Worm (Caenorhabditis elegans) whole organism, late embryonic: ENCODE data around the gene fbxa-167.

Experiments used
- F13H6.1 ChIP-seq: sonication (generic microtip); optimal IDR thresholded peaks from 2 replicates; lab custom pipeline; 2016; ENCODE audit warnings: missing genetic modification characterization, missing compliant biosample characterization
- K09A11.1 ChIP-seq: sonication (generic microtip); optimal IDR thresholded peaks from 2 replicates; lab custom pipeline; 2017; ENCODE audit warnings: antibody characterized with exemption, mild to moderate bottlenecking, missing genetic modification characterization, missing compliant biosample characterization; ENCODE audit not compliant: insufficient read depth
- T23F11.4 ChIP-seq: fragments of 200-800 bp; sonication (Bioruptor generic); optimal IDR thresholded peaks from 2 replicates; lab custom pipeline; 2018; ENCODE audit warnings: mild to moderate bottlenecking, missing genetic modification characterization, missing compliant biosample characterization
- Y22D7AL.16 ChIP-seq: sonication (generic microtip); optimal IDR thresholded peaks from 2 replicates; lab custom pipeline; 2016; ENCODE audit warnings: missing genetic modification characterization, missing compliant biosample characterization
- ama-1 ChIP-seq: fragments of 150-350 bp; optimal IDR thresholded peaks from 2 replicates; lab custom pipeline; 2014
- ceh-14 ChIP-seq: sonication (generic microtip); optimal IDR thresholded peaks from 2 replicates; lab custom pipeline; 2016; ENCODE audit warnings: missing genotype, missing genetic modification characterization, missing compliant biosample characterization
- ceh-30 ChIP-seq: fragments of 150-350 bp; optimal IDR thresholded peaks from 2 replicates; lab custom pipeline; 2014; ENCODE audit warnings: missing biosample characterization, missing genetic modification characterization
- ceh-31 ChIP-seq: sonication (generic microtip); optimal IDR thresholded peaks from 2 replicates; lab custom pipeline; 2016; ENCODE audit warnings: missing genetic modification characterization, missing compliant biosample characterization
- ceh-45 ChIP-seq: fragments of 200-800 bp; sonication (Bioruptor generic); IDR thresholded peaks from 2 replicates; pipeline ENCODE4 v1.3.6; 2022; ENCODE audit warnings: missing genetic modification reagents, missing genetic modification characterization, missing compliant biosample characterization
- che-1 ChIP-seq: sonication (generic microtip); optimal IDR thresholded peaks from 2 replicates; lab custom pipeline; 2016; ENCODE audit warnings: mild to moderate bottlenecking, missing genetic modification characterization, missing compliant biosample characterization
- dve-1 ChIP-seq: sonication (generic microtip); optimal IDR thresholded peaks from 2 replicates; lab custom pipeline; 2017; ENCODE audit warnings: antibody characterized with exemption, mild to moderate bottlenecking, missing genetic modification characterization, missing compliant biosample characterization
- elt-2 ChIP-seq: sonication (generic microtip); optimal IDR thresholded peaks from 2 replicates; lab custom pipeline; 2016; ENCODE audit warnings: missing genetic modification reagents, missing genetic modification characterization, missing compliant biosample characterization
- eyg-1 ChIP-seq: sonication (generic microtip); optimal IDR thresholded peaks from 2 replicates; lab custom pipeline; 2016; ENCODE audit warnings: missing genotype, missing genetic modification characterization, missing compliant biosample characterization
- gmeb-2 ChIP-seq: sonication (generic microtip); optimal IDR thresholded peaks from 2 replicates; lab custom pipeline; 2016; ENCODE audit warnings: missing genetic modification characterization, inconsistent platforms, missing compliant biosample characterization
- hlh-30 ChIP-seq: sonication (generic microtip); optimal IDR thresholded peaks from 2 replicates; lab custom pipeline; 2017; ENCODE audit warnings: antibody characterized with exemption, missing genetic modification characterization, missing compliant biosample characterization; ENCODE audit not compliant: insufficient read depth
- nfya-1 ChIP-seq: sonication (generic microtip); optimal IDR thresholded peaks from 2 replicates; lab custom pipeline; 2017; ENCODE audit warnings: missing genetic modification characterization, mild to moderate bottlenecking, missing compliant biosample characterization, antibody characterized with exemption, moderate library complexity
- nhr-11 ChIP-seq: fragments of 150-350 bp; optimal IDR thresholded peaks from 2 replicates; lab custom pipeline; 2014; ENCODE audit warnings: missing biosample characterization, missing genetic modification characterization
- nhr-232 ChIP-seq: sonication (generic microtip); optimal IDR thresholded peaks from 2 replicates; lab custom pipeline; 2016; ENCODE audit warnings: missing genetic modification characterization, missing compliant biosample characterization
- pag-3 ChIP-seq: sonication (generic microtip); optimal IDR thresholded peaks from 2 replicates; lab custom pipeline; 2016; ENCODE audit warnings: missing compliant biosample characterization, missing genetic modification characterization, borderline replicate concordance
- pat-9 ChIP-seq: fragments of 200-800 bp; sonication (Bioruptor generic); optimal IDR thresholded peaks from 2 replicates; lab custom pipeline; 2018; ENCODE audit warnings: mild to moderate bottlenecking, missing genetic modification characterization, moderate library complexity, missing compliant biosample characterization
- pax-1 ChIP-seq: fragments of 150-350 bp; optimal IDR thresholded peaks from 2 replicates; lab custom pipeline; 2014; ENCODE audit warnings: missing biosample characterization, missing genetic modification characterization
- pros-1 ChIP-seq: fragments of 150-350 bp; optimal IDR thresholded peaks from 2 replicates; lab custom pipeline; 2014; ENCODE audit warnings: missing biosample characterization, missing genetic modification reagents, missing genetic modification characterization
- rnt-1 ChIP-seq: sonication (generic microtip); optimal IDR thresholded peaks from 2 replicates; lab custom pipeline; 2016; ENCODE audit warnings: missing genetic modification characterization, missing compliant biosample characterization
- sdc-2 ChIP-seq: sonication (generic microtip); optimal IDR thresholded peaks from 2 replicates; lab custom pipeline; 2016; ENCODE audit warnings: missing genotype, missing genetic modification characterization, missing compliant biosample characterization
- sox-2 ChIP-seq: fragments of 200-800 bp; sonication (Bioruptor generic); IDR thresholded peaks from 2 replicates; pipeline ENCODE4 v1.3.6; 2022; ENCODE audit warnings: missing genetic modification reagents, missing genetic modification characterization, missing compliant biosample characterization
- sox-4 ChIP-seq: sonication (generic microtip); optimal IDR thresholded peaks from 2 replicates; lab custom pipeline; 2017; ENCODE audit warnings: mild to moderate bottlenecking, missing genetic modification characterization, inconsistent platforms, missing compliant biosample characterization
- tbx-7 ChIP-seq: sonication (generic microtip); optimal IDR thresholded peaks from 2 replicates; lab custom pipeline; 2016; ENCODE audit warnings: missing genotype, missing genetic modification characterization, missing compliant biosample characterization
- unc-3 ChIP-seq, 2 experiments: fragments of 200-800 bp in 1 of 2; sonication (Bioruptor generic) in 1 of 2; sonication (generic microtip) in 1 of 2; conservative IDR thresholded peaks in 1 of 2; optimal IDR thresholded peaks in 1 of 2; 2 replicates each; pipeline versions ENCODE4 v1.3.6 to Lab custom; 2016 to 2022; ENCODE audit warnings: missing compliant biosample characterization in 2 of 2, missing genetic modification characterization in 2 of 2, missing genetic modification reagents in 1 of 2
- unc-42 ChIP-seq: sonication (generic microtip); optimal IDR thresholded peaks from 2 replicates; lab custom pipeline; 2016; ENCODE audit warnings: missing genotype, missing genetic modification characterization, missing compliant biosample characterization
- unc-55 ChIP-seq: sonication (generic microtip); optimal IDR thresholded peaks from 2 replicates; lab custom pipeline; 2017; ENCODE audit warnings: missing biosample characterization, missing genetic modification reagents, missing genetic modification characterization
- unc-86 ChIP-seq: sonication (generic microtip); optimal IDR thresholded peaks from 2 replicates; lab custom pipeline; 2016; ENCODE audit warnings: missing genetic modification characterization, missing compliant biosample characterization
- zip-5 ChIP-seq: sonication (generic microtip); optimal IDR thresholded peaks from 2 replicates; lab custom pipeline; 2016; ENCODE audit warnings: missing genetic modification characterization, missing compliant biosample characterization
- ztf-16 ChIP-seq: sonication (generic microtip); optimal IDR thresholded peaks from 2 replicates; lab custom pipeline; 2017; ENCODE audit warnings: missing genetic modification characterization, missing compliant biosample characterization

The fbxa-167 gene

ce11 chrII:13609655-13610054, 31.6 kb upstream of the fbxa-167 start, which contains the start of gene gst-20:
Gene gst-20, minus strand, starts transcription at chrII:13609824.
- TF ChIP-seq rnt-1 (tag; lab: Kevin White, UChicago) = peak; percentile 59
- TF ChIP-seq elt-2 (tag; lab: Kevin White, UChicago) = peak; percentile 10
- no peak for TF ChIP-seq sdc-2
- peak; percentile 10 for TF ChIP-seq unc-55 (GFP tag; lab: Kevin White, UChicago)
- TF ChIP-seq, all 69 proteins: peak for 3

- TF ChIP-seq pax-1 (tag; lab: Kevin White, UChicago) = no peak
- TF ChIP-seq unc-42 (tag; lab: Kevin White, UChicago) = no peak
- TF ChIP-seq nfya-1 (tag; lab: Kevin White, UChicago) = no peak
- no peak for TF ChIP-seq nhr-232 (tag; lab: Kevin White, UChicago)
- no peak for TF ChIP-seq gmeb-2 (tag; lab: Kevin White, UChicago)
- no peak for TF ChIP-seq pros-1 (tag; lab: Kevin White, UChicago)
- TF ChIP-seq tbx-7 (tag; lab: Kevin White, UChicago) = no peak
- TF ChIP-seq sox-4 (tag; lab: Kevin White, UChicago) = no peak
- no peak for TF ChIP-seq sox-2 (GFP tag; lab: Robert Waterston, UW)
- TF ChIP-seq, all 69 proteins: peak for 0
Observed at ce11 chrII:13611186-13611585, 30.1 kb upstream of the fbxa-167 start, which contains the start of gene gst-24. Gene gst-24, minus strand, starts transcription at chrII:13611366.

- TF ChIP-seq nhr-11 (tag; lab: Kevin White, UChicago) = no peak
- TF ChIP-seq pros-1 (tag; lab: Kevin White, UChicago) = no peak
- no peak for TF ChIP-seq zip-5 (tag; lab: Kevin White, UChicago)
- no peak for TF ChIP-seq dve-1 (tag; lab: Kevin White, UChicago)
Observed at ce11 chrII:13613096-13613495, 28.2 kb upstream of the fbxa-167 start, which contains the start of gene gst-15. Gene gst-15, minus strand, starts transcription at chrII:13613196.

- TF ChIP-seq unc-86 (no peak), dve-1 (tag; lab: Kevin White, UChicago) (no peak), F13H6.1 (tag; lab: Kevin White, UChicago) (no peak), nhr-11 (tag; lab: Kevin White, UChicago) (no peak), ceh-14 (tag; lab: Kevin White, UChicago) (no peak), pat-9 (tag; lab: Kevin White, UChicago) (no peak), ceh-30 (tag; lab: Kevin White, UChicago) (no peak), ama-1 (lab: Kevin White, UChicago) (no peak)
Observed at ce11 chrII:13614516-13614915, 26.8 kb upstream of the fbxa-167 start.

ce11 chrII:13616000-13616399, 25.3 kb upstream of the fbxa-167 start, which contains the start of gene gst-14:
Gene gst-14, minus strand, starts transcription at chrII:13616100.
- no peak for TF ChIP-seq pag-3 (tag; lab: Kevin White, UChicago)
- no peak for TF ChIP-seq unc-55 (GFP tag; lab: Kevin White, UChicago)
- no peak for TF ChIP-seq nhr-11 (tag; lab: Kevin White, UChicago)
- TF ChIP-seq ceh-45 (GFP tag; lab: Robert Waterston, UW) = no peak
- TF ChIP-seq ceh-30 (tag; lab: Kevin White, UChicago) = no peak
- no peak for TF ChIP-seq ztf-16 (tag; lab: Kevin White, UChicago)
- no peak for TF ChIP-seq eyg-1
- TF ChIP-seq ceh-31 = no peak
- TF ChIP-seq K09A11.1 (tag; lab: Kevin White, UChicago) = no peak
- TF ChIP-seq, all 69 proteins: peak for 0

ce11 chrII:13617808-13618207, 23.5 kb upstream of the fbxa-167 start, which contains the start of gene gst-12:
Gene gst-12, minus strand, starts transcription at chrII:13618061.
- no peak for TF ChIP-seq hlh-30 (tag; lab: Kevin White, UChicago)
- TF ChIP-seq che-1 (tag; lab: Kevin White, UChicago) = no peak
- no peak for TF ChIP-seq Y22D7AL.16 (tag; lab: Kevin White, UChicago)
- no peak for TF ChIP-seq unc-86
- TF ChIP-seq T23F11.4 (GFP tag; lab: Kevin White, UChicago) = no peak
- TF ChIP-seq unc-3 (GFP tag; conservative IDR thresholded peaks at IDR 0.05; lab: Robert Waterston, UW) = no peak
- no peak for TF ChIP-seq unc-3 (tag; optimal IDR thresholded peaks at IDR 0.05; lab: Kevin White, UChicago)
